Fruit fly (Drosophila melanogaster) whole organism, prepupa: ENCODE data around the gene Ssk.

ENCODE experiments used
- Blimp-1 ChIP-seq: fragments of 200-800 bp; sonication (Bioruptor generic); optimal IDR thresholded peaks from 3 replicates; lab custom pipeline; 2017; ENCODE audit warnings: missing biosample characterization, missing genetic modification characterization, mild to moderate bottlenecking, moderate library complexity, missing genetic modification reagents
- CG10669 ChIP-seq: fragments of 200-800 bp; sonication (Bioruptor generic); optimal IDR thresholded peaks from 3 replicates; lab custom pipeline; 2018; ENCODE audit warnings: missing biosample characterization, mild to moderate bottlenecking, missing genetic modification characterization, moderate library complexity
- CG11762 ChIP-seq: fragments of 200-800 bp; sonication (Bioruptor generic); optimal IDR thresholded peaks from 3 replicates; lab custom pipeline; 2016; ENCODE audit warnings: missing biosample characterization, missing genetic modification characterization; ENCODE audit not compliant: insufficient read depth
- CG15336 ChIP-seq: fragments of 200-800 bp; sonication (Bioruptor generic); IDR thresholded peaks from 2 replicates; pipeline ENCODE4 v1.3.6; 2022; ENCODE audit warnings: missing biosample characterization, missing genetic modification characterization
- CG32006 ChIP-seq: fragments of 200-800 bp; sonication (Bioruptor generic); optimal IDR thresholded peaks from 3 replicates; lab custom pipeline; 2017; ENCODE audit warnings: missing biosample characterization, mild to moderate bottlenecking, missing genetic modification characterization
- CG34406 ChIP-seq: fragments of 200-800 bp; sonication (Bioruptor generic); optimal IDR thresholded peaks from 3 replicates; lab custom pipeline; 2016; ENCODE audit warnings: missing biosample characterization, missing genetic modification characterization
- CG3919 ChIP-seq: fragments of 200-800 bp; sonication (Bioruptor generic); optimal IDR thresholded peaks from 3 replicates; lab custom pipeline; 2016; ENCODE audit warnings: missing biosample characterization, missing genetic modification characterization
- CG4318 ChIP-seq: fragments of 200-800 bp; sonication (Bioruptor generic); optimal IDR thresholded peaks from 3 replicates; lab custom pipeline; 2017; ENCODE audit warnings: missing biosample characterization, mild to moderate bottlenecking, missing genetic modification characterization
- CG6163 ChIP-seq: fragments of 200-800 bp; sonication (Bioruptor generic); IDR thresholded peaks from 3 replicates; pipeline ENCODE4 v1.3.6; 2022; ENCODE audit warnings: missing biosample characterization, missing genetic modification characterization
- CG6808 ChIP-seq: fragments of 200-800 bp; sonication (Bioruptor generic); optimal IDR thresholded peaks from 3 replicates; lab custom pipeline; 2017; ENCODE audit warnings: missing biosample characterization, missing genetic modification characterization, mild to moderate bottlenecking, moderate library complexity, missing genetic modification reagents
- CG8119 ChIP-seq: fragments of 200-800 bp; sonication (Bioruptor generic); IDR thresholded peaks from 3 replicates; pipeline ENCODE4 v1.3.6; 2022; ENCODE audit warnings: missing biosample characterization, missing genetic modification characterization
- CG8319 ChIP-seq: fragments of 200-800 bp; sonication (Bioruptor generic); optimal IDR thresholded peaks from 3 replicates; lab custom pipeline; 2016; ENCODE audit warnings: missing biosample characterization, missing genetic modification characterization
- CG8632 ChIP-seq: fragments of 200-800 bp; sonication (Bioruptor generic); optimal IDR thresholded peaks from 3 replicates; lab custom pipeline; 2016; ENCODE audit warnings: missing biosample characterization, missing genetic modification characterization
- Eip75B ChIP-seq: fragments of 200-800 bp; sonication (Bioruptor generic); optimal IDR thresholded peaks from 3 replicates; lab custom pipeline; 2016; ENCODE audit warnings: missing biosample characterization, missing genetic modification characterization
- Eip78C ChIP-seq: fragments of 200-800 bp; sonication (Bioruptor generic); peaks from one replicate; lab custom pipeline; 2016; ENCODE audit warnings: missing biosample characterization, missing genetic modification characterization
- Eip93F ChIP-seq: fragments of 200-800 bp; sonication (Bioruptor generic); optimal IDR thresholded peaks from 2 replicates; lab custom pipeline; 2016; ENCODE audit warnings: missing biosample characterization, mild to moderate bottlenecking, missing genetic modification characterization
- Ets21C ChIP-seq: fragments of 200-800 bp; sonication (Bioruptor generic); optimal IDR thresholded peaks from 3 replicates; lab custom pipeline; 2016; ENCODE audit warnings: missing biosample characterization, missing genetic modification characterization
- Gug ChIP-seq: fragments of 200-800 bp; sonication (Bioruptor generic); IDR thresholded peaks from 2 replicates; pipeline ENCODE4 v1.3.6; 2022; ENCODE audit warnings: missing biosample characterization, missing genetic modification characterization
- Hr39 ChIP-seq: fragments of 200-800 bp; sonication (Bioruptor generic); optimal IDR thresholded peaks from 2 replicates; lab custom pipeline; 2016; ENCODE audit warnings: missing biosample characterization, missing genetic modification characterization
- OdsH ChIP-seq: fragments of 200-800 bp; sonication (Bioruptor generic); optimal IDR thresholded peaks from 3 replicates; lab custom pipeline; 2016; ENCODE audit warnings: missing biosample characterization, missing genetic modification characterization
- Smox ChIP-seq: fragments of 200-800 bp; sonication (Bioruptor generic); optimal IDR thresholded peaks from 3 replicates; lab custom pipeline; 2016; ENCODE audit warnings: missing biosample characterization, missing genetic modification characterization
- Sox102F ChIP-seq: fragments of 200-800 bp; sonication (Bioruptor generic); optimal IDR thresholded peaks from 2 replicates; lab custom pipeline; 2016; ENCODE audit warnings: missing biosample characterization, mild to moderate bottlenecking, missing genetic modification characterization
- Sox14 ChIP-seq: fragments of 200-800 bp; sonication (Bioruptor generic); optimal IDR thresholded peaks from 3 replicates; lab custom pipeline; 2016; ENCODE audit warnings: missing biosample characterization, missing genetic modification characterization
- Sox15 ChIP-seq: fragments of 200-800 bp; sonication (Bioruptor generic); optimal IDR thresholded peaks from 3 replicates; lab custom pipeline; 2016; ENCODE audit warnings: missing biosample characterization, missing genetic modification characterization
- dsx ChIP-seq: fragments of 200-800 bp; optimal IDR thresholded peaks from 3 replicates; lab custom pipeline; 2019; ENCODE audit warnings: missing biosample characterization, mild to moderate bottlenecking, missing genetic modification characterization, moderate library complexity; ENCODE audit not compliant: poor library complexity, severe bottlenecking
- eg ChIP-seq: fragments of 200-800 bp; sonication (Bioruptor generic); IDR thresholded peaks from 3 replicates; pipeline ENCODE4 v1.3.6; 2022; ENCODE audit warnings: missing biosample characterization, missing genetic modification characterization
- fd85E ChIP-seq: fragments of 200-800 bp; sonication (Bioruptor generic); optimal IDR thresholded peaks from 3 replicates; lab custom pipeline; 2016; ENCODE audit warnings: missing biosample characterization, missing genetic modification characterization
- lz ChIP-seq: fragments of 200-800 bp; sonication (Bioruptor generic); optimal IDR thresholded peaks from 3 replicates; lab custom pipeline; 2016; ENCODE audit warnings: missing biosample characterization, missing genetic modification characterization
- net ChIP-seq: fragments of 200-800 bp; sonication (Bioruptor generic); optimal IDR thresholded peaks from 3 replicates; lab custom pipeline; 2016; ENCODE audit warnings: missing biosample characterization, missing genetic modification characterization
- pdm3 ChIP-seq: fragments of 200-800 bp; sonication (Bioruptor generic); optimal IDR thresholded peaks from 3 replicates; lab custom pipeline; 2016; ENCODE audit warnings: missing biosample characterization, missing genetic modification characterization
- ss ChIP-seq, 2 experiments: fragments of 200-800 bp; sonication (Bioruptor generic); optimal IDR thresholded peaks; 2 replicates in 1 of 2; 3 replicates in 1 of 2; lab custom pipeline; 2017 to 2018; ENCODE audit warnings: mild to moderate bottlenecking in 2 of 2, missing biosample characterization in 2 of 2, missing genetic modification characterization in 2 of 2, moderate library complexity in 1 of 2
- svp ChIP-seq: fragments of 200-800 bp; sonication (Bioruptor generic); peaks from one replicate; lab custom pipeline; 2016; ENCODE audit warnings: missing biosample characterization, missing genetic modification characterization
- topi ChIP-seq: fragments of 200-800 bp; sonication (Bioruptor generic); optimal IDR thresholded peaks from 3 replicates; lab custom pipeline; 2016; ENCODE audit warnings: missing biosample characterization, missing genetic modification characterization
- vri ChIP-seq: fragments of 200-800 bp; sonication (Bioruptor generic); optimal IDR thresholded peaks from 3 replicates; lab custom pipeline; 2016; ENCODE audit warnings: missing biosample characterization, mild to moderate bottlenecking, missing genetic modification characterization

The Ssk gene

dm6 chr3L:20206950-20207584 is 18.7 kb downstream of the Ssk start, which contains the start of gene CG6996:
Gene CG6996, plus strand, starts transcription at chr3L:20207534.
- no peak for TF ChIP-seq svp (GFP tag; lab: Kevin White, UChicago)
- TF ChIP-seq CG11762 (GFP tag; lab: Kevin White, UChicago): no peak
- no peak for TF ChIP-seq net (GFP tag; lab: Kevin White, UChicago)
- TF ChIP-seq vri (GFP tag; lab: Kevin White, UChicago): no peak
- no peak for TF ChIP-seq CG10669 (GFP tag; lab: Kevin White, UChicago)
- TF ChIP-seq topi (GFP tag; lab: Kevin White, UChicago): no peak
- no peak for TF ChIP-seq CG34406
- TF ChIP-seq ss (GFP tag; optimal IDR thresholded peaks at IDR 0.05; lab: Kevin White, UChicago): no peak
- TF ChIP-seq Sox14: no peak
- no peak for TF ChIP-seq Blimp-1 (GFP tag; lab: Kevin White, UChicago)
- TF ChIP-seq CG8119: no peak
- TF ChIP-seq Hr39: no peak
- TF ChIP-seq CG8632: no peak
- no peak for TF ChIP-seq CG32006 (GFP tag; lab: Kevin White, UChicago)
- TF ChIP-seq CG3919 (GFP tag; lab: Kevin White, UChicago): no peak
- no peak for TF ChIP-seq OdsH (GFP tag; lab: Kevin White, UChicago)

dm6 chr3L:20209092-20209491 is 20.8 kb downstream of the Ssk start:
- no peak for TF ChIP-seq Gug (GFP tag; lab: Robert Waterston, UW)
- no peak for TF ChIP-seq CG34406
- peak; percentile 90 for TF ChIP-seq vri (GFP tag; lab: Kevin White, UChicago)
- TF ChIP-seq CG32006 (GFP tag; lab: Kevin White, UChicago): no peak

- TF ChIP-seq CG11762 (GFP tag; lab: Kevin White, UChicago) (no peak), Smox (GFP tag; lab: Kevin White, UChicago) (no peak), Eip78C (GFP tag; lab: Kevin White, UChicago) (no peak), CG6163 (no peak), CG8319 (GFP tag; lab: Kevin White, UChicago) (no peak), CG32006 (GFP tag; lab: Kevin White, UChicago) (no peak), CG8119 (no peak), Eip75B (GFP tag; lab: Kevin White, UChicago) (no peak), CG3919 (GFP tag; lab: Kevin White, UChicago) (no peak), CG6808 (no peak), Sox102F (GFP tag; lab: Kevin White, UChicago) (no peak), svp (GFP tag; lab: Kevin White, UChicago) (no peak), eg (GFP tag; lab: Robert Waterston, UW) (no peak), Ets21C (no peak), fd85E (no peak), CG4318 (GFP tag; lab: Kevin White, UChicago) (no peak), pdm3 (GFP tag; lab: Kevin White, UChicago) (no peak), Sox15 (no peak), Eip93F (GFP tag; lab: Kevin White, UChicago) (no peak)
These were observed 21.6 kb downstream of the Ssk start for dm6 chr3L:20209896-20210295.

- TF ChIP-seq svp (GFP tag; lab: Kevin White, UChicago) (peak; percentile 18), Sox102F (GFP tag; lab: Kevin White, UChicago) (no peak), dsx (GFP tag; lab: Kevin White, UChicago) (no peak)
These were observed 23.7 kb downstream of the Ssk start, which contains the start of gene CG7017 for dm6 chr3L:20212022-20212421. Gene CG7017, minus strand, starts transcription at chr3L:20212122.

dm6 chr3L:20220374-20220773 is 32.1 kb downstream of the Ssk start, which contains the start of gene CG6933:
Gene CG6933, minus strand, starts transcription at chr3L:20220420.
- TF ChIP-seq lz (no peak), net (GFP tag; lab: Kevin White, UChicago) (no peak), Blimp-1 (GFP tag; lab: Kevin White, UChicago) (no peak), CG15336 (no peak)
